Worm (Caenorhabditis elegans) whole organism, early embryonic: ENCODE results near the gene Y82E9BL.3.

Experiments
- B0310.2 ChIP-seq: sonication (generic microtip); optimal IDR thresholded peaks from 2 replicates; lab custom pipeline; 2016; ENCODE audit warnings: mild to moderate bottlenecking, missing genetic modification characterization, missing compliant biosample characterization
- ama-1 ChIP-seq: fragments of 150-350 bp; optimal IDR thresholded peaks from 2 replicates; lab custom pipeline; 2014
- ceh-13 ChIP-seq: fragments of 200-800 bp; sonication (Bioruptor generic); optimal IDR thresholded peaks from 2 replicates; lab custom pipeline; 2018; ENCODE audit warnings: mild to moderate bottlenecking, missing genetic modification characterization, missing compliant biosample characterization
- ceh-36 ChIP-seq: sonication (generic microtip); optimal IDR thresholded peaks from 2 replicates; lab custom pipeline; 2016; ENCODE audit warnings: missing genetic modification characterization, inconsistent platforms, missing compliant biosample characterization
- flt-1 ChIP-seq: fragments of 200-800 bp; sonication (Bioruptor generic); IDR thresholded peaks from 2 replicates; pipeline ENCODE4 v1.3.6; 2022; ENCODE audit warnings: missing genetic modification characterization, missing compliant biosample characterization
- hmbx-1 ChIP-seq: sonication (generic microtip); optimal IDR thresholded peaks from 2 replicates; lab custom pipeline; 2016; ENCODE audit warnings: mild to moderate bottlenecking, missing genetic modification characterization, missing compliant biosample characterization
- hnd-1 ChIP-seq: sonication (generic microtip); optimal IDR thresholded peaks from 2 replicates; lab custom pipeline; 2016; ENCODE audit warnings: missing genetic modification characterization, missing compliant biosample characterization
- pes-1 ChIP-seq: fragments of 200-800 bp; sonication (Bioruptor generic); IDR thresholded peaks from 2 replicates; pipeline ENCODE4 v1.3.6; 2022; ENCODE audit warnings: missing genetic modification reagents, missing genetic modification characterization, missing compliant biosample characterization
- scrt-1 ChIP-seq: fragments of 200-800 bp; sonication (Bioruptor generic); IDR thresholded peaks from 2 replicates; pipeline ENCODE4 v1.3.6; 2022; ENCODE audit warnings: missing genetic modification characterization, missing compliant biosample characterization
- sea-1 ChIP-seq: fragments of 200-800 bp; sonication (Bioruptor generic); conservative IDR thresholded peaks from 2 replicates; pipeline ENCODE4 v1.3.6; 2022; ENCODE audit warnings: missing genetic modification characterization, missing compliant biosample characterization
- tbx-11 ChIP-seq: fragments of 200-800 bp; sonication (Bioruptor generic); IDR thresholded peaks from 2 replicates; pipeline ENCODE4 v1.3.6; 2022; ENCODE audit warnings: missing genetic modification characterization, missing compliant biosample characterization
- tbx-37 ChIP-seq: fragments of 200-800 bp; sonication (Bioruptor generic); conservative IDR thresholded peaks from 2 replicates; pipeline ENCODE4 v1.3.6; 2022; ENCODE audit warnings: missing genetic modification reagents, missing genetic modification characterization, missing compliant biosample characterization
- tra-4 ChIP-seq: sonication (generic microtip); optimal IDR thresholded peaks from 2 replicates; lab custom pipeline; 2017; ENCODE audit warnings: missing genetic modification characterization, missing compliant biosample characterization

DNA sequence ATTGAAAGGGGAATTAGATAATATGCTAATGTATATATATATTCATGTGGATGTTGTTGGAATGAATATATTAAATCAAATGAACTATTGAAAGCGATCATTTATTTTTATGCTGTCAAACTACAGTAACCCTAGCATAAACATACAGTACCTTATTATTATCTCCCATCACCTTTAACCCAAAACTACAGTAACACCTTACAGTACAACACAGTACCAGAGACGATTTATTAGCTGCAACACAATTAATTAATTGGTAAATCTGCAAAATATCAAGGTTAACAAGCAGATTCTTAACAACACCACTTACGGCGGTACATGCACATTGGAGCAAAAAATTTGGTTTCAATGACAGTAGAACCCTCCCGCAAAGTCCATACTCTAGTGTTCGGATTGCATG is 4.7 kb upstream of the Y82E9BL.3 start, which contains the start of gene Y82E9BL.1:
- no peak for TF ChIP-seq ceh-13 (GFP tag; lab: Kevin White, UChicago)
- TF ChIP-seq tbx-11 (GFP tag; lab: Robert Waterston, UW) = no peak
- TF ChIP-seq tra-4 (tag; lab: Kevin White, UChicago) = no peak
- no peak for TF ChIP-seq ama-1 (lab: Kevin White, UChicago)
- TF ChIP-seq hnd-1 = no peak
- no peak for TF ChIP-seq tbx-37
- no peak for TF ChIP-seq pes-1 (GFP tag; lab: Robert Waterston, UW)
- TF ChIP-seq sea-1 (GFP tag; lab: Robert Waterston, UW) = no peak
- no peak for TF ChIP-seq ceh-36
- no peak for TF ChIP-seq scrt-1 (GFP tag; lab: Robert Waterston, UW)
- TF ChIP-seq B0310.2 (tag; lab: Kevin White, UChicago) = no peak
- no peak for TF ChIP-seq flt-1 (GFP tag; lab: Robert Waterston, UW)
- no peak for TF ChIP-seq hmbx-1
